Worm (Caenorhabditis elegans) whole organism, L4 larva: ENCODE data around the gene acdh-8.
A peak's percentile ranks its signal among the peaks of the same experiment; 100 is the strongest.

Source experiments
- F37D6.2 ChIP-seq: sonication (generic microtip); optimal IDR thresholded peaks from 2 replicates; lab custom pipeline; 2016; ENCODE audit warnings: mild to moderate bottlenecking, missing genetic modification characterization, missing compliant biosample characterization
- F44E2.7 ChIP-seq: fragments of 200-800 bp; sonication (Bioruptor generic); IDR thresholded peaks from 2 replicates; pipeline ENCODE4 v2.1.2; 2022; ENCODE audit warnings: missing genetic modification characterization, missing compliant biosample characterization
- Y5F2A.4 ChIP-seq: fragments of 200-800 bp; sonication (Bioruptor generic); optimal IDR thresholded peaks from 2 replicates; lab custom pipeline; 2018; ENCODE audit warnings: mild to moderate bottlenecking, missing genetic modification characterization, missing compliant biosample characterization
- daf-16 ChIP-seq, 3 experiments: sonication (generic microtip); optimal IDR thresholded peaks; 2 replicates each; lab custom pipeline; 2016 to 2017; ENCODE audit warnings: missing genetic modification characterization in 3 of 3, missing genetic modification reagents in 3 of 3, mild to moderate bottlenecking in 2 of 3, missing compliant biosample characterization in 2 of 3, missing biosample characterization in 1 of 3, moderate library complexity in 1 of 3
- dmd-8 ChIP-seq: fragments of 200-800 bp; sonication (Bioruptor generic); IDR thresholded peaks from 2 replicates; pipeline ENCODE4 v1.3.6; 2022; ENCODE audit warnings: missing genetic modification characterization, missing compliant biosample characterization
- nhr-111 ChIP-seq: fragments of 200-800 bp; sonication (Bioruptor generic); optimal IDR thresholded peaks from 2 replicates; lab custom pipeline; 2018; ENCODE audit warnings: mild to moderate bottlenecking, missing genetic modification characterization, missing compliant biosample characterization
- nhr-6 ChIP-seq: fragments of 150-350 bp; optimal IDR thresholded peaks from 2 replicates; lab custom pipeline; 2014; ENCODE audit warnings: missing biosample characterization, missing genetic modification characterization
- pqm-1 ChIP-seq: sonication (generic microtip); optimal IDR thresholded peaks from 2 replicates; lab custom pipeline; 2017; ENCODE audit warnings: missing biosample characterization, missing genetic modification characterization
- zfp-2 ChIP-seq: sonication (generic microtip); optimal IDR thresholded peaks from 2 replicates; lab custom pipeline; 2016; ENCODE audit warnings: mild to moderate bottlenecking, missing genetic modification characterization, missing compliant biosample characterization

ce11 chrII:5844694-5845129 lies 50.4 kb downstream of the acdh-8 start:
- TF ChIP-seq zfp-2, result peak; percentile 87
- TF ChIP-seq daf-16 (GFP tag; optimal IDR thresholded peaks at IDR 0.05; lab: Kevin White, UChicago), result peak; percentile 89 to 97
- TF ChIP-seq daf-16 (tag; optimal IDR thresholded peaks at IDR 0.05; lab: Kevin White, UChicago), result peak; percentile 89
- peak; percentile 96 for TF ChIP-seq nhr-6 (tag; lab: Kevin White, UChicago)
- peak; percentile 53 for TF ChIP-seq pqm-1 (tag; lab: Kevin White, UChicago)
- TF ChIP-seq nhr-111 (GFP tag; lab: Kevin White, UChicago), result peak; percentile 89
- TF ChIP-seq Y5F2A.4 (GFP tag; lab: Kevin White, UChicago), result peak; percentile 88
- TF ChIP-seq F44E2.7 (GFP tag; lab: Robert Waterston, UW), result peak; percentile 78
- TF ChIP-seq F37D6.2, result peak; percentile 97
- peak; percentile 83 for TF ChIP-seq dmd-8
